Fruit fly (Drosophila melanogaster) ovary, adult (tissue): ENCODE measurements around the gene Usp5.

Experiments
- CG17801 ChIP-seq: fragments of 200-800 bp; optimal IDR thresholded peaks from 2 replicates; lab custom pipeline; 2019; ENCODE audit warnings: missing biosample characterization, mild to moderate bottlenecking, missing genetic modification characterization, moderate library complexity; ENCODE audit not compliant: partially characterized antibody

Gene Usp5

DNA sequence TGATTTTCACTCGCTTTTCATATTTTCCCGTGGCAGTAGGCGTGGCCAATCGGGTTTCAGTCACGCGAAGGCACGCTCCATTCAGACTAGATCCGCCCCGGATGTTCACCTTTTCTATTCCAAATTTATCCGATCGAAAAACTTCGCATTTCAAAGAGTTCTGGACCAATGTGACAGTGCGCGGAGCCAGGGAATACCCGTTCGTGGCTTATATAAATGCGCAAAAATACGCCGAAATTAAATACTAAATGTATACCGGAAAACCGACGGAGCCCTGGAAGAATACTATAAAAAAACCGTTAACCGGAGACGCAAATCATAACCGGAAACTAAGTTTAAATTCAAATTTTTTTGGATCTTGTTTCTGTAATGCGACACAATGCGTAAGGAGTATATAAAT is 20.6 kb downstream of the Usp5 start, which contains the start of gene promL:
promL (minus strand) TSS at position 181 of the 400 bp plus-strand sequence.
- TF ChIP-seq CG17801 (GFP tag; lab: Kevin White, UChicago), result peak; percentile 66

dm6 chr3L:3126478-3126877 is 21.7 kb downstream of the Usp5 start:
- no peak for TF ChIP-seq CG17801 (GFP tag; lab: Kevin White, UChicago)

dm6 chr3L:3125649-3126130 is 22.5 kb downstream of the Usp5 start:
- TF ChIP-seq CG17801 (GFP tag; lab: Kevin White, UChicago), result no peak

dm6 chr3L:3124939-3125648 is 23.1 kb downstream of the Usp5 start:
- no peak for TF ChIP-seq CG17801 (GFP tag; lab: Kevin White, UChicago)

DNA sequence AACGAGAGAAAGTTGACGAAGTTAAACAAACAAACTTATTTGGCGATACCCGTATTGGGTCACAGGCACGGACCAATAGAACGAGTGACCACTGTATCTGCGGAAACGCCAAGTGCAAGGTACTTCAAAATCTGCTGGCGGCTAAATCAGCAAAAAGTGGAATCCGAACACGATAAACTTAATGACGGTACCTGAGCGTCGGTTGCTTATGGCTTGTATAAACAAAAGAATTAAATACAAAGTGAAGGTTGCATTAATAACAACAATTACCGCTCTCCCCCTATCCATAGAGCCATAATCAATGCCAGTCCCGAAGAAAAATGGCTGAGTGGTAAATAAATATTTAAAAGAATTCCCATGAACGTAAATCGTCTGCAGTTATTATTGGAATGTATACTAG is 23.6 kb downstream of the Usp5 start:
- no peak for TF ChIP-seq CG17801 (GFP tag; lab: Kevin White, UChicago)

dm6 chr3L:3122688-3123316 is 25.4 kb downstream of the Usp5 start:
- TF ChIP-seq CG17801 (GFP tag; lab: Kevin White, UChicago), result no peak

DNA sequence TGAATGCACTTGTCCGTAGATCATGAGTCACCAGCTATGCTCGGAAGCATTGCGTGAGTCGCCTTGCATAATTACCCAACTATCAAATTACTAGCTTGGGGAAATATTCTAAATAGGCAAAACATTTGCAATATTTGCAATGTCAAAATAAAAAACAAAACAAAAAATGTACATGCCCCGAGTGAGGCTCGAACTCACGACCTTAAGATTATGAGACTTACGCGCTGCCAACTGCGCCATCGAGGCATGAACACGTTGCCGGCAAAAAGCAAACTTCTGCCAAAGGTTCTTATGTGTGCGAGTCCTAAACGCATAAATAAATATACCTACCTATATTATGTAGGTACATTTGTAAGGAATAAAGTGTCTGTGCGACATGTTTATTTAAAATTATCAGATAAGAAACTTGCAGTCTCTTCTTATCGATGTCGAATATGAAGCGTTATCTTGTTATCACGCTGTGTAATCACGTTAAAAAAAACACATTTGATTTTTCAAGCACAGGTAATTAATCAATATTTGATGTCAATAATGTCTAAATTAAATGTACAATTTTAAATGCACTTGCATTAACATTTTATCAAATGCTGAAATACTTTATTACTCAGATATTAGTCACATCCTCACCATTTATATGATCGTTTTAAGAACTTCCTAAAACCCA is 26.3 kb downstream of the Usp5 start:
- no peak for TF ChIP-seq CG17801 (GFP tag; lab: Kevin White, UChicago)

- TF ChIP-seq CG17801 (GFP tag; lab: Kevin White, UChicago), result no peak
Observed at dm6 chr3L:3114367-3114766, 33.8 kb downstream of the Usp5 start, which contains the start of gene CG45067. TSS of gene CG45067 (minus strand) at chr3L:3114467.

dm6 chr3L:3111127-3111526 is 37.0 kb downstream of the Usp5 start, which contains the start of gene CG45066:
TSS of gene CG45066 (minus strand) at chr3L:3111227.
- no peak for TF ChIP-seq CG17801 (GFP tag; lab: Kevin White, UChicago)

- TF ChIP-seq CG17801 (GFP tag; lab: Kevin White, UChicago), result no peak
Observed at dm6 chr3L:3109417-3110090, 38.6 kb downstream of the Usp5 start.

DNA sequence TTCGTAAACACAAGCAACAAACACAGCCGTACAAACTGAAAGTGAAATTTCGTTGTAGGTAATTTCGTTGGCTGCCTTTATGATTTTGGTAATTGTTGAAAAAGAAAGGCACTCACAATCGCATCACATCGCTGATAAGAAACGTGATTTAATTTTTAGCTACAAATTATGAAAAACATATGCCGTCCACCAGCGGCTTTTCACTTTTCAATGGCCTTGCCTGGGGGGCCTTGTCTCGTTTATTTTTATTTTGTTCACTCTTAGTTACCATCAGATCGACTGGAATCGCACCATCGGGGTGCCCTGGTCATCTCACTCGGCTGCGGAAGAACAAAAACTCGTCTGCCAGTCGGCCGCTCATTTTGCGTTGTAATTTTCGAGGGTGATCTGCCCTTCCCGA is 39.2 kb downstream of the Usp5 start:
- TF ChIP-seq CG17801 (GFP tag; lab: Kevin White, UChicago), result no peak

- no peak for TF ChIP-seq CG17801 (GFP tag; lab: Kevin White, UChicago)
Observed at dm6 chr3L:3108040-3108615, 40.0 kb downstream of the Usp5 start.

dm6 chr3L:3106908-3107821 is 41.0 kb downstream of the Usp5 start, which contains the start of gene Cht7:
TSS of gene Cht7 (minus strand) at chr3L:3106958.
- TF ChIP-seq CG17801 (GFP tag; lab: Kevin White, UChicago), result no peak
